Worm (Caenorhabditis elegans): Measurements from ENCODE around the gene tsp-1.

The tsp-1 gene

DNA sequence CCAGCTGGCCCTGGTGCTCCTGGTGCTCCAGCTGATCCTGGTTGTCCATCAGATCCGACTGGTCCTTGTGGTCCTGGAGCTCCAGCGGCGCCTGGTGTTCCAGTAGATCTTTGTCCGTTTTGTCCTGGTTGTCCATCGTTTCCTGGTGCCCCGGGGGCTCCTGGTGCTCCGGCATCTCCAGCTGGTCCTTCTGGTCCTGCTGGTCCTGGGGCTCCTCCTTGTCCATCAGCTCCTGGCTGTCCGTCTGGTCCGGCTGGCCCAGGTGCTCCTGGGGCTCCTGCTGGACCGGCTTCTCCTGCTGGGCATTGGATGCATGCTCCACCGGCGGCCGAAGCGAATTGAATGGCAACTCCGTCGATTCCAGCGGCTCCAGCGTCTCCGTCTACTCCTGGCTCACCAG lies 23.4 kb upstream of the tsp-1 start:
- TF ChIP-seq ztf-4 (tag; optimal IDR thresholded peaks at IDR 0.05) (no peak), lsy-12 (tag; optimal IDR thresholded peaks at IDR 0.05) (no peak), lin-39 (tag; optimal IDR thresholded peaks at IDR 0.05) (no peak), ceh-9 (tag; optimal IDR thresholded peaks at IDR 0.05) (no peak), sea-2 (GFP tag; optimal IDR thresholded peaks at IDR 0.05) (no peak), eor-1 (tag; optimal IDR thresholded peaks at IDR 0.05) (no peak), nhr-76 (tag; optimal IDR thresholded peaks at IDR 0.05) (no peak)

DNA sequence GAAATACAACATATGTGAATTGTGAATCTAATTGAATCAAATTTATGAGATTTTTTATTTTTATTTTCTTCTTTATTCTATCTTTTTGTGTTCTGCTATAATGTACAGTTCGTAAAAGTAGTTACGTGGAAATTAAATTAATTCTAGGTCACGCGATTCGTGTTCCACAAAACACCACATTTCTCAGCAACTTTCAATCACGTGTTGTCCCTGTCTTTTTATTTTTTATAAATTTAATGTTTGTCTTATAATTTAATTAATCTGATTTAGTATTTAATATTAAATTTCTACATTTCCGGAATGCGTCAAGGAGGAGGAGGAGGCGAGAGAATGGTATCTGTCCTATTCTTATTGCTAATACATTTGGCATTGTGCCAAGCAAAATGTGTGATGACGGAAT lies 18.8 kb upstream of the tsp-1 start, which contains the start of gene ncr-2:
Gene ncr-2 (plus strand): TSS at position 301 of the 400 bp plus-strand sequence.
- no peak for TF ChIP-seq egl-27 (tag; optimal IDR thresholded peaks at IDR 0.05)
- no peak for TF ChIP-seq nhr-76 (tag; optimal IDR thresholded peaks at IDR 0.05)
- no peak for TF ChIP-seq sea-2 (GFP tag; optimal IDR thresholded peaks at IDR 0.05)
- no peak for TF ChIP-seq ceh-28 (tag; optimal IDR thresholded peaks at IDR 0.05)
- no peak for TF ChIP-seq ama-1 (optimal IDR thresholded peaks at IDR 0.05)
- no peak for TF ChIP-seq nfya-1 (tag; optimal IDR thresholded peaks at IDR 0.05; ENCODE audit: insufficient read depth)
- no peak for TF ChIP-seq ceh-9 (tag; optimal IDR thresholded peaks at IDR 0.05)
- TF ChIP-seq ceh-82 (tag; optimal IDR thresholded peaks at IDR 0.05), result no peak
- no peak for TF ChIP-seq skn-1 (tag; optimal IDR thresholded peaks at IDR 0.05)
- TF ChIP-seq mml-1 (tag; optimal IDR thresholded peaks at IDR 0.05), result no peak
- TF ChIP-seq fkh-10 (GFP tag; optimal IDR thresholded peaks at IDR 0.05), result no peak

ce11 chrIII:8254938-8255337 lies 15.7 kb upstream of the tsp-1 start, which contains the start of gene F09G8.5:
Gene F09G8.5, plus strand, starts transcription at chrIII:8254975.
- TF ChIP-seq lin-39 (tag; optimal IDR thresholded peaks at IDR 0.05), result peak; percentile 53
- TF ChIP-seq R02D3.7 (tag; optimal IDR thresholded peaks at IDR 0.05), result no peak

DNA sequence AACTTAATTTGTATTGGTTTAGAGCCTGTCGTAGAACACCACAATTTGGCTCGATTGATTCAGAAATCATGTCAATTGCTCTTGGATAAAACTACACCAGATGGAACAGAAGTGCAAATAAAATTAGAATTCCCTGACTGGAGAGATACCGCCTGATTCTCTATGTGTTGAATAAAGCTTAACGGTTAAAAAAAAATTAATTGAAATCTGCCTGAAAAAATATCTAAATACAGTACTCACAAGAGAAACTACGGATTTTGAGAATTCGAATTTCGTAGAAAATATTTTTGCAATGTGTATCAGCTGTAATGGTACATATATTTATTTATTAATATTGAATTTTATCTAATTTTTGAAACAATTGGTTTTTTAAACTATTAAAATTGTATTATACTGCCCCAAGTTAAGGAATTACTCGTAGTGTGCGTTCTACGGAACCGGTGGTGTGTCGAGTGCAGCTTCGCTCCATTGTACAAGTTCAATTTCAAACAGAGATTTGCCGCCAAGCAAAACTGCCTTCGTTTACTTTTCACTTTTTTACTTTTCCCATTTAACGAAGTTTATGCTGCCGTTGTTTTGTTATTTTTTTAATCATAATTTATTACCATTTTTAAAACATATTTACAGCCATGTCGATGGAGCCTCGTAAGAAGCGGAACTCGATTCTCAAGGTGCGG lies 10.9 kb upstream of the tsp-1 start, which contains the start of gene knl-1:
Gene knl-1 (plus strand): TSS at position 626 of the 677 bp plus-strand sequence.
- TF ChIP-seq zag-1 (tag; optimal IDR thresholded peaks at IDR 0.05), result no peak
- no peak for TF ChIP-seq fkh-2 (tag; optimal IDR thresholded peaks at IDR 0.05)
- TF ChIP-seq nhr-67 (tag; optimal IDR thresholded peaks at IDR 0.05), result no peak
- no peak for TF ChIP-seq nhr-28 (tag; optimal IDR thresholded peaks at IDR 0.05)
- no peak for TF ChIP-seq daf-12 (tag; optimal IDR thresholded peaks at IDR 0.05)
- no peak for TF ChIP-seq ztf-4 (tag; optimal IDR thresholded peaks at IDR 0.05)
- no peak for TF ChIP-seq ceh-82 (tag; optimal IDR thresholded peaks at IDR 0.05)
- no peak for TF ChIP-seq elt-1 (tag; optimal IDR thresholded peaks at IDR 0.05)
- TF ChIP-seq nhr-237 (tag; optimal IDR thresholded peaks at IDR 0.05), result no peak
- no peak for TF ChIP-seq eor-1 (tag; optimal IDR thresholded peaks at IDR 0.05)
- TF ChIP-seq mdl-1 (tag; optimal IDR thresholded peaks at IDR 0.05), result no peak
- TF ChIP-seq snpc-4 (tag; optimal IDR thresholded peaks at IDR 0.05), result no peak
- no peak for TF ChIP-seq nhr-11 (tag; optimal IDR thresholded peaks at IDR 0.05)
- TF ChIP-seq nhr-43 (tag; optimal IDR thresholded peaks at IDR 0.05; ENCODE audit: poor library complexity, severe bottlenecking), result no peak
- peak; percentile 9 for TF ChIP-seq R02D3.7 (tag; optimal IDR thresholded peaks at IDR 0.05)
- peak; percentile 28 for TF ChIP-seq elt-2 (tag; optimal IDR thresholded peaks at IDR 0.05)
- TF ChIP-seq nfya-1 (tag; optimal IDR thresholded peaks at IDR 0.05; ENCODE audit: insufficient read depth), result peak; percentile 52
- no peak for TF ChIP-seq egl-27 (tag; optimal IDR thresholded peaks at IDR 0.05)
- no peak for TF ChIP-seq mml-1 (tag; optimal IDR thresholded peaks at IDR 0.05)
- no peak for TF ChIP-seq sea-2 (GFP tag; optimal IDR thresholded peaks at IDR 0.05)
- no peak for TF ChIP-seq ama-1 (optimal IDR thresholded peaks at IDR 0.05)
- TF ChIP-seq elt-3 (tag; optimal IDR thresholded peaks at IDR 0.05), result no peak
- no peak for TF ChIP-seq skn-1 (tag; optimal IDR thresholded peaks at IDR 0.05)
- peak; percentile 94 for TF ChIP-seq pha-4 (tag; optimal IDR thresholded peaks at IDR 0.05)
- TF ChIP-seq egl-5 (tag; optimal IDR thresholded peaks at IDR 0.05), result no peak
- peak; percentile 28 for TF ChIP-seq nhr-25 (tag; optimal IDR thresholded peaks at IDR 0.05)
- TF ChIP-seq pqm-1 (tag; optimal IDR thresholded peaks at IDR 0.05), result peak; percentile 5
- peak; percentile 44 for TF ChIP-seq lin-39 (tag; optimal IDR thresholded peaks at IDR 0.05)
- peak; percentile 51 for TF ChIP-seq nhr-23 (tag; optimal IDR thresholded peaks at IDR 0.05)
- TF ChIP-seq hmg-11 (tag; optimal IDR thresholded peaks at IDR 0.05), result no peak
- TF ChIP-seq lin-15B (tag; optimal IDR thresholded peaks at IDR 0.05), result peak; percentile 69
- peak; percentile 6 for TF ChIP-seq jun-1 (tag; optimal IDR thresholded peaks at IDR 0.05)
- no peak for TF ChIP-seq nhr-77 (tag; optimal IDR thresholded peaks at IDR 0.05)
- no peak for TF ChIP-seq unc-39 (tag; optimal IDR thresholded peaks at IDR 0.05)
